Fruit fly (Drosophila melanogaster) whole organism, embryonic: ENCODE data around the gene wb.

Experiments
- Abd-B ChIP-seq: fragments of 200-800 bp; sonication (Bioruptor generic); optimal IDR thresholded peaks from 2 replicates; lab custom pipeline; 2018; ENCODE audit warnings: missing biosample characterization, mild to moderate bottlenecking, missing genetic modification characterization, moderate library complexity
- Adf1 ChIP-seq: fragments of 200-800 bp; sonication (Bioruptor generic); IDR thresholded peaks from 2 replicates; pipeline ENCODE4 v1.3.6; 2022; ENCODE audit warnings: missing biosample characterization, missing genetic modification characterization
- Blimp-1 ChIP-seq: fragments of 200-800 bp; sonication (Bioruptor generic); optimal IDR thresholded peaks from 3 replicates; lab custom pipeline; 2018; ENCODE audit warnings: missing biosample characterization, missing genetic modification characterization, mild to moderate bottlenecking, moderate library complexity, missing genetic modification reagents
- CG10431 ChIP-seq: fragments of 200-800 bp; sonication (Bioruptor generic); optimal IDR thresholded peaks from 3 replicates; lab custom pipeline; 2018; ENCODE audit warnings: missing biosample characterization, mild to moderate bottlenecking, missing genetic modification characterization
- CG12104 ChIP-seq: fragments of 200-800 bp; sonication (Bioruptor generic); optimal IDR thresholded peaks from 3 replicates; lab custom pipeline; 2016; ENCODE audit warnings: missing biosample characterization, missing genetic modification characterization
- CG13123 ChIP-seq: fragments of 200-800 bp; sonication (Bioruptor generic); optimal IDR thresholded peaks from 2 replicates; lab custom pipeline; 2016; ENCODE audit warnings: missing biosample characterization, missing genetic modification characterization
- CG14014 ChIP-seq: fragments of 200-800 bp; sonication (Bioruptor generic); IDR thresholded peaks from 2 replicates; pipeline ENCODE4 v1.3.6; 2022; ENCODE audit warnings: missing biosample characterization, missing genetic modification characterization
- CG15269 ChIP-seq: fragments of 200-800 bp; sonication (Bioruptor generic); optimal IDR thresholded peaks from 2 replicates; lab custom pipeline; 2018; ENCODE audit warnings: missing biosample characterization, mild to moderate bottlenecking, missing genetic modification characterization, moderate library complexity
- CG15479 ChIP-seq: fragments of 200-800 bp; sonication (Bioruptor generic); optimal IDR thresholded peaks from 3 replicates; lab custom pipeline; 2019; ENCODE audit warnings: missing biosample characterization, mild to moderate bottlenecking, missing genetic modification characterization, moderate library complexity
- CG16863 ChIP-seq: fragments of 200-800 bp; sonication (Bioruptor generic); optimal IDR thresholded peaks from 3 replicates; lab custom pipeline; 2016; ENCODE audit warnings: missing biosample characterization, missing genetic modification characterization
- CG17328 ChIP-seq: fragments of 200-800 bp; sonication (Bioruptor generic); IDR thresholded peaks from 2 replicates; pipeline ENCODE4 v1.3.6; 2022; ENCODE audit warnings: missing biosample characterization, missing genetic modification characterization
- CG18262 ChIP-seq: fragments of 200-800 bp; optimal IDR thresholded peaks from 3 replicates; lab custom pipeline; 2019; ENCODE audit warnings: missing biosample characterization, mild to moderate bottlenecking, missing genetic modification characterization, moderate library complexity
- CG32767 ChIP-seq: fragments of 200-800 bp; sonication (Bioruptor generic); IDR thresholded peaks from 2 replicates; pipeline ENCODE4 v1.3.6; 2022; ENCODE audit warnings: missing biosample characterization, missing genetic modification characterization
- CG3838 ChIP-seq: fragments of 200-800 bp; sonication (Bioruptor generic); optimal IDR thresholded peaks from 3 replicates; lab custom pipeline; 2016; ENCODE audit warnings: missing biosample characterization, missing genetic modification characterization
- CG4328 ChIP-seq: fragments of 200-800 bp; sonication (Bioruptor generic); optimal IDR thresholded peaks from 3 replicates; lab custom pipeline; 2017; ENCODE audit warnings: missing biosample characterization, missing genetic modification reagents, missing genetic modification characterization
- CG43689 ChIP-seq: fragments of 200-800 bp; sonication (Bioruptor generic); IDR thresholded peaks from 2 replicates; pipeline ENCODE4 v1.3.6; 2022; ENCODE audit warnings: missing biosample characterization, missing genetic modification characterization
- CG6854 ChIP-seq: fragments of 200-800 bp; sonication (Bioruptor generic); optimal IDR thresholded peaks from 3 replicates; lab custom pipeline; 2017; ENCODE audit warnings: missing biosample characterization, mild to moderate bottlenecking, missing genetic modification characterization
- CG7745 ChIP-seq: fragments of 200-800 bp; sonication (Bioruptor generic); optimal IDR thresholded peaks from 2 replicates; lab custom pipeline; 2018; ENCODE audit warnings: missing biosample characterization, mild to moderate bottlenecking, missing genetic modification characterization, moderate library complexity
- CG7839 ChIP-seq: fragments of 200-800 bp; sonication (Bioruptor generic); optimal IDR thresholded peaks from 3 replicates; lab custom pipeline; 2018; ENCODE audit warnings: missing biosample characterization, mild to moderate bottlenecking, missing genetic modification characterization, moderate library complexity
- CG8290 ChIP-seq, 3 experiments: fragments of 200-800 bp; sonication (Bioruptor generic); optimal IDR thresholded peaks; 2 replicates each; lab custom pipeline; 2016 to 2019; ENCODE audit warnings: missing biosample characterization in 3 of 3, missing genetic modification characterization in 3 of 3, mild to moderate bottlenecking in 2 of 3, moderate library complexity in 1 of 3
- CG8478 ChIP-seq: fragments of >200 bp; optimal IDR thresholded peaks from 2 replicates; lab custom pipeline; 2018
- CG9609 ChIP-seq: fragments of 200-800 bp; sonication (Bioruptor generic); optimal IDR thresholded peaks from 3 replicates; lab custom pipeline; 2016; ENCODE audit warnings: missing biosample characterization, missing genetic modification characterization
- Deaf1 ChIP-seq: fragments of 200-800 bp; optimal IDR thresholded peaks from 3 replicates; lab custom pipeline; 2019; ENCODE audit warnings: missing biosample characterization, mild to moderate bottlenecking, missing genetic modification characterization, moderate library complexity
- Dll ChIP-seq: fragments of 200-800 bp; sonication (Bioruptor generic); IDR thresholded peaks from 4 replicates; pipeline ENCODE4 v1.3.6; 2022; ENCODE audit warnings: missing biosample characterization, missing genetic modification characterization; ENCODE audit not compliant: partially characterized antibody
- Elba2 ChIP-seq: fragments of 200-800 bp; sonication (Bioruptor generic); optimal IDR thresholded peaks from 3 replicates; lab custom pipeline; 2016; ENCODE audit warnings: missing biosample characterization, missing genetic modification characterization
- Fer2 ChIP-seq: fragments of 200-800 bp; sonication (Bioruptor generic); optimal IDR thresholded peaks from 2 replicates; lab custom pipeline; 2018; ENCODE audit warnings: missing biosample characterization, mild to moderate bottlenecking, missing genetic modification characterization, moderate library complexity
- HHEX ChIP-seq: fragments of 200-800 bp; sonication (Bioruptor generic); optimal IDR thresholded peaks from 3 replicates; lab custom pipeline; 2017; ENCODE audit warnings: missing biosample characterization, mild to moderate bottlenecking, missing genetic modification characterization, missing genetic modification reagents
- Hey ChIP-seq: fragments of 200-800 bp; sonication (Bioruptor generic); optimal IDR thresholded peaks from 3 replicates; lab custom pipeline; 2018; ENCODE audit warnings: missing biosample characterization, mild to moderate bottlenecking, missing genetic modification characterization
- Hmx ChIP-seq: fragments of 200-800 bp; sonication (Bioruptor generic); optimal IDR thresholded peaks from 2 replicates; lab custom pipeline; 2016; ENCODE audit warnings: missing biosample characterization, missing genetic modification characterization
- Med ChIP-seq: fragments of 200-800 bp; sonication (Bioruptor generic); peaks from one replicate; lab custom pipeline; 2016; ENCODE audit warnings: missing biosample characterization, missing genetic modification characterization, mild to moderate bottlenecking, inconsistent platforms, moderate library complexity
- Meics ChIP-seq: fragments of 200-800 bp; sonication (Bioruptor generic); optimal IDR thresholded peaks from 2 replicates; lab custom pipeline; 2017; ENCODE audit warnings: missing biosample characterization, mild to moderate bottlenecking, missing genetic modification characterization
- Mrtf ChIP-seq: fragments of 200-800 bp; sonication (Bioruptor generic); IDR thresholded peaks from 3 replicates; pipeline ENCODE4 v1.3.6; 2022; ENCODE audit warnings: missing biosample characterization, missing genetic modification characterization
- NfI ChIP-seq: fragments of 200-800 bp; sonication (Bioruptor generic); optimal IDR thresholded peaks from 3 replicates; lab custom pipeline; 2018; ENCODE audit warnings: missing biosample characterization, mild to moderate bottlenecking, missing genetic modification characterization, moderate library complexity
- YL-1 ChIP-seq: fragments of 200-800 bp; sonication (Bioruptor generic); optimal IDR thresholded peaks from 3 replicates; lab custom pipeline; 2017; ENCODE audit warnings: missing biosample characterization, mild to moderate bottlenecking, missing genetic modification characterization
- bcd ChIP-seq: fragments of 200-800 bp; sonication (Bioruptor generic); optimal IDR thresholded peaks from 2 replicates; lab custom pipeline; 2017; ENCODE audit warnings: missing biosample characterization, mild to moderate bottlenecking, missing genetic modification characterization
- corto ChIP-seq: fragments of 200-800 bp; sonication (Bioruptor generic); optimal IDR thresholded peaks from 2 replicates; lab custom pipeline; 2016; ENCODE audit warnings: missing biosample characterization, mild to moderate bottlenecking, missing genetic modification characterization, moderate library complexity
- da ChIP-seq: fragments of 200-800 bp; sonication (Bioruptor generic); optimal IDR thresholded peaks from 2 replicates; lab custom pipeline; 2016; ENCODE audit warnings: missing biosample characterization, missing genetic modification characterization
- dimm ChIP-seq: fragments of 200-800 bp; sonication (Bioruptor generic); IDR thresholded peaks from 2 replicates; pipeline ENCODE4 v1.3.6; 2022; ENCODE audit warnings: missing biosample characterization, missing genetic modification characterization
- disco-r ChIP-seq: fragments of 200-800 bp; sonication (Bioruptor generic); optimal IDR thresholded peaks from 2 replicates; lab custom pipeline; 2016; ENCODE audit warnings: missing biosample characterization, missing genetic modification characterization
- dpn ChIP-seq, 2 experiments: fragments of 200-800 bp; sonication (Bioruptor generic); optimal IDR thresholded peaks; 3 replicates each; lab custom pipeline; 2016; ENCODE audit warnings: missing biosample characterization in 2 of 2, missing genetic modification characterization in 2 of 2
- ems ChIP-seq: fragments of 200-800 bp; sonication (Bioruptor generic); optimal IDR thresholded peaks from 3 replicates; lab custom pipeline; 2016; ENCODE audit warnings: missing biosample characterization, missing genetic modification characterization
- en ChIP-seq: fragments of 200-800 bp; sonication (Bioruptor generic); optimal IDR thresholded peaks from 2 replicates; lab custom pipeline; 2016; ENCODE audit warnings: missing biosample characterization, missing genetic modification characterization
- hkb ChIP-seq, 2 experiments: fragments of 200-800 bp in 1 of 2; fragments of >200 bp in 1 of 2; sonication (Bioruptor generic) in 1 of 2; IDR thresholded peaks in 1 of 2; optimal IDR thresholded peaks in 1 of 2; 2 replicates each; pipeline versions ENCODE4 v1.3.6 to Lab custom; 2017 to 2022; ENCODE audit warnings: missing biosample characterization in 1 of 2, missing genetic modification characterization in 1 of 2
- inv ChIP-seq: fragments of 200-800 bp; sonication (Bioruptor generic); IDR thresholded peaks from 2 replicates; pipeline ENCODE4 v1.3.6; 2022; ENCODE audit warnings: missing biosample characterization, missing genetic modification characterization; ENCODE audit not compliant: partially characterized antibody
- jing ChIP-seq: fragments of 200-800 bp; sonication (Bioruptor generic); optimal IDR thresholded peaks from 2 replicates; lab custom pipeline; 2018; ENCODE audit warnings: missing biosample characterization, mild to moderate bottlenecking, missing genetic modification characterization
- maf-S ChIP-seq: fragments of 200-800 bp; sonication (Bioruptor generic); optimal IDR thresholded peaks from 2 replicates; lab custom pipeline; 2016; ENCODE audit warnings: missing biosample characterization, missing genetic modification characterization
- org-1 ChIP-seq: fragments of 200-800 bp; sonication (Bioruptor generic); optimal IDR thresholded peaks from 2 replicates; lab custom pipeline; 2017; ENCODE audit warnings: missing biosample characterization, missing genetic modification characterization
- otp ChIP-seq: fragments of 200-800 bp; sonication (Bioruptor generic); IDR thresholded peaks from 3 replicates; pipeline ENCODE4, ENCODE4 v1.3.6; 2022; ENCODE audit warnings: missing biosample characterization, missing genetic modification characterization
- phol ChIP-seq: fragments of 200-800 bp; sonication (Bioruptor generic); optimal IDR thresholded peaks from 3 replicates; lab custom pipeline; 2018; ENCODE audit warnings: missing biosample characterization, mild to moderate bottlenecking, missing genetic modification characterization, moderate library complexity

Gene wb

dm6 chr2L:14376484-14377254 is 113.8 kb downstream of the wb start (continued):
- TF ChIP-seq inv (GFP tag; lab: Robert Waterston, UW): peak; percentile 42; the same call in 1 of the 2 replicates
- TF ChIP-seq CG6854: no peak
- TF ChIP-seq CG15479 (GFP tag; lab: Kevin White, UChicago): no peak
- TF ChIP-seq CG16863: peak; percentile 45
- peak; percentile 71 for TF ChIP-seq CG7839
- no peak for TF ChIP-seq CG13123 (GFP tag; lab: Kevin White, UChicago)
- no peak for TF ChIP-seq jing (GFP tag; lab: Kevin White, UChicago)
- peak; percentile 9 for TF ChIP-seq CG9609 (GFP tag; lab: Kevin White, UChicago)
- TF ChIP-seq maf-S (GFP tag; lab: Kevin White, UChicago): no peak
- TF ChIP-seq Fer2 (tag; lab: Kevin White, UChicago): no peak
- peak; percentile 18 for TF ChIP-seq CG8290 (GFP tag; optimal IDR thresholded peaks at IDR 0.05; lab: Kevin White, UChicago)
- TF ChIP-seq CG8290 (tag; optimal IDR thresholded peaks at IDR 0.05; lab: Kevin White, UChicago): no peak
- no peak for TF ChIP-seq Hmx (GFP tag; lab: Kevin White, UChicago)
- TF ChIP-seq en (GFP tag; lab: Kevin White, UChicago): no peak
- no peak for TF ChIP-seq Mrtf (GFP tag; lab: Robert Waterston, UW)
- peak; percentile 55 for TF ChIP-seq Abd-B (GFP tag; lab: Kevin White, UChicago)
- TF ChIP-seq Blimp-1 (GFP tag; lab: Kevin White, UChicago): peak; percentile 39
- TF ChIP-seq bcd (GFP tag; lab: Kevin White, UChicago): peak; percentile 48
- TF ChIP-seq Med: peak; percentile 70
- no peak for TF ChIP-seq CG7745 (tag; lab: Kevin White, UChicago)
- no peak for TF ChIP-seq otp (GFP tag; lab: Robert Waterston, UW)
- TF ChIP-seq CG8478 (lab: Kevin White, UChicago): no peak
- TF ChIP-seq CG32767: no peak
- TF ChIP-seq Elba2 (GFP tag; lab: Kevin White, UChicago): no peak
- 0 out of 2 replicates have a peak, but pooled peaks have one; percentile 20 for TF ChIP-seq CG14014 (GFP tag; lab: Robert Waterston, UW)
- TF ChIP-seq da (GFP tag; lab: Kevin White, UChicago): no peak
- peak; percentile 50 for TF ChIP-seq Meics (GFP tag; lab: Kevin White, UChicago)
- peak; percentile 18 for TF ChIP-seq ems (GFP tag; lab: Kevin White, UChicago)
- peak; percentile 17 to 19 for TF ChIP-seq dpn (GFP tag; optimal IDR thresholded peaks at IDR 0.05; lab: Kevin White, UChicago)
- peak; percentile 36 for TF ChIP-seq HHEX
- peak; percentile 20 for TF ChIP-seq CG15269
- TF ChIP-seq Adf1 (GFP tag; lab: Robert Waterston, UW): no peak
- no peak for TF ChIP-seq CG12104 (GFP tag; lab: Kevin White, UChicago)
- TF ChIP-seq CG3838 (GFP tag; lab: Kevin White, UChicago): no peak
- no peak for TF ChIP-seq Deaf1 (tag; lab: Kevin White, UChicago)
- TF ChIP-seq org-1 (GFP tag; lab: Kevin White, UChicago): peak; percentile 6
- TF ChIP-seq Dll (GFP tag; lab: Robert Waterston, UW): no peak
- TF ChIP-seq CG4328 (GFP tag; lab: Kevin White, UChicago): peak; percentile 69
- TF ChIP-seq CG43689: no peak
- TF ChIP-seq disco-r (GFP tag; lab: Kevin White, UChicago): no peak
- no peak; the same call in 1 of the 2 replicates for TF ChIP-seq CG17328
- TF ChIP-seq CG18262 (tag; lab: Kevin White, UChicago): peak; percentile 68
- no peak for TF ChIP-seq dimm (GFP tag; lab: Robert Waterston, UW)
- TF ChIP-seq YL-1 (GFP tag; lab: Kevin White, UChicago): no peak
- TF ChIP-seq hkb (optimal IDR thresholded peaks at IDR 0.05; lab: Kevin White, UChicago): no peak
- no peak for TF ChIP-seq hkb (GFP tag; IDR thresholded peaks at IDR 0.05; lab: Robert Waterston, UW)
- no peak for TF ChIP-seq CG10431 (GFP tag; lab: Kevin White, UChicago)
- no peak for TF ChIP-seq corto (GFP tag; lab: Kevin White, UChicago)
- TF ChIP-seq phol (tag; lab: Kevin White, UChicago): peak; percentile 66
- peak; percentile 6 for TF ChIP-seq NfI (GFP tag; lab: Kevin White, UChicago)
- no peak for TF ChIP-seq Hey (tag; lab: Kevin White, UChicago)
